Worm (Caenorhabditis elegans) whole organism, L1 larva: ENCODE results near the gene swd-2.1.

Source experiments
- C16A3.4 ChIP-seq: fragments of 150-350 bp; optimal IDR thresholded peaks from 2 replicates; lab custom pipeline; 2014; ENCODE audit warnings: missing biosample characterization, missing genetic modification characterization
- F16B12.6 ChIP-seq: fragments of 150-350 bp; optimal IDR thresholded peaks from 2 replicates; lab custom pipeline; 2014; ENCODE audit warnings: missing biosample characterization, missing genetic modification characterization
- Y116A8C.19 ChIP-seq: sonication (generic microtip); optimal IDR thresholded peaks from 2 replicates; lab custom pipeline; 2016; ENCODE audit warnings: missing compliant biosample characterization, missing genetic modification characterization, borderline replicate concordance
- ama-1 ChIP-seq: fragments of 150-350 bp; optimal IDR thresholded peaks from 2 replicates; lab custom pipeline; 2014
- blmp-1 ChIP-seq: fragments of 150-350 bp; optimal IDR thresholded peaks from 2 replicates; lab custom pipeline; 2014; ENCODE audit warnings: missing biosample characterization, missing genetic modification characterization
- ceh-63 ChIP-seq: fragments of 200-800 bp; sonication (Bioruptor generic); optimal IDR thresholded peaks from 2 replicates; lab custom pipeline; 2018; ENCODE audit warnings: mild to moderate bottlenecking, missing genetic modification characterization, missing compliant biosample characterization
- ceh-8 ChIP-seq: fragments of 200-800 bp; sonication (Bioruptor generic); optimal IDR thresholded peaks from 2 replicates; lab custom pipeline; 2018; ENCODE audit warnings: mild to moderate bottlenecking, missing genetic modification characterization, moderate library complexity, missing compliant biosample characterization
- ceh-82 ChIP-seq, 3 experiments: fragments of 150-350 bp in 1 of 3; sonication (generic microtip) in 2 of 3; optimal IDR thresholded peaks; 2 replicates each; lab custom pipeline; 2014 to 2017; ENCODE audit warnings: missing biosample characterization in 3 of 3, missing genetic modification characterization in 3 of 3
- dpl-1 ChIP-seq, 3 experiments: fragments of 150-350 bp in 2 of 3; sonication (generic microtip) in 1 of 3; optimal IDR thresholded peaks; 2 replicates each; lab custom pipeline; 2014 to 2017; ENCODE audit warnings: missing biosample characterization in 3 of 3, missing genetic modification characterization in 3 of 3, missing genetic modification reagents in 3 of 3
- dsc-1 ChIP-seq: sonication (generic microtip); optimal IDR thresholded peaks from 2 replicates; lab custom pipeline; 2016; ENCODE audit warnings: mild to moderate bottlenecking, missing genetic modification characterization, missing compliant biosample characterization
- efl-3 ChIP-seq: fragments of 200-800 bp; sonication (Bioruptor generic); optimal IDR thresholded peaks from 2 replicates; lab custom pipeline; 2018; ENCODE audit warnings: mild to moderate bottlenecking, missing genetic modification characterization, missing compliant biosample characterization
- egl-13 ChIP-seq: sonication (generic microtip); optimal IDR thresholded peaks from 2 replicates; lab custom pipeline; 2016; ENCODE audit warnings: missing genotype, missing genetic modification reagents, missing genetic modification characterization, missing compliant biosample characterization
- egl-27 ChIP-seq, 2 experiments: fragments of 150-350 bp in 1 of 2; sonication (generic microtip); optimal IDR thresholded peaks; 3 replicates each; lab custom pipeline; 2017 to 2018; ENCODE audit warnings: missing biosample characterization in 2 of 2, missing genetic modification characterization in 2 of 2, missing genetic modification reagents in 2 of 2
- ets-5 ChIP-seq: fragments of 200-800 bp; sonication (Bioruptor generic); IDR thresholded peaks from 2 replicates; pipeline ENCODE4 v1.3.6; 2022; ENCODE audit warnings: missing genetic modification characterization, missing compliant biosample characterization
- fkh-8 ChIP-seq: sonication (generic microtip); optimal IDR thresholded peaks from 2 replicates; lab custom pipeline; 2016; ENCODE audit warnings: mild to moderate bottlenecking, missing genetic modification characterization, missing compliant biosample characterization
- grh-1 ChIP-seq: fragments of 200-800 bp; sonication (Bioruptor generic); IDR thresholded peaks from 2 replicates; pipeline ENCODE4 v1.3.6; 2022; ENCODE audit warnings: missing genetic modification reagents, missing genetic modification characterization, missing compliant biosample characterization
- hlh-17 ChIP-seq: fragments of 200-800 bp; sonication (Bioruptor generic); optimal IDR thresholded peaks from 2 replicates; lab custom pipeline; 2018; ENCODE audit warnings: missing genetic modification characterization, mild to moderate bottlenecking, missing compliant biosample characterization, moderate library complexity, borderline replicate concordance
- hpl-2 ChIP-seq: fragments of 150-350 bp; optimal IDR thresholded peaks from 2 replicates; lab custom pipeline; 2014; ENCODE audit warnings: missing biosample characterization, missing genetic modification reagents, missing genetic modification characterization
- isw-1 ChIP-seq: fragments of 200-800 bp; sonication (Bioruptor generic); IDR thresholded peaks from 2 replicates; pipeline ENCODE4 v1.3.6; 2022; ENCODE audit warnings: missing genetic modification characterization, missing compliant biosample characterization
- lin-35 ChIP-seq, 2 experiments: fragments of 150-350 bp; optimal IDR thresholded peaks; 2 replicates each; lab custom pipeline; 2014; ENCODE audit warnings: missing biosample characterization in 2 of 2, missing genetic modification characterization in 2 of 2, missing genetic modification reagents in 2 of 2
- lsy-2 ChIP-seq, 2 experiments: fragments of 150-350 bp; optimal IDR thresholded peaks; 2 replicates each; lab custom pipeline; 2014; ENCODE audit warnings: missing biosample characterization in 2 of 2, missing genetic modification characterization in 2 of 2
- mab-9 ChIP-seq: fragments of 200-800 bp; sonication (Bioruptor generic); IDR thresholded peaks from 2 replicates; pipeline ENCODE4 v1.3.6; 2022; ENCODE audit warnings: missing genetic modification reagents, missing genetic modification characterization, missing compliant biosample characterization
- mep-1 ChIP-seq: fragments of 150-350 bp; optimal IDR thresholded peaks from 2 replicates; lab custom pipeline; 2014; ENCODE audit warnings: missing biosample characterization, missing genetic modification characterization
- nhr-11 ChIP-seq: fragments of 150-350 bp; optimal IDR thresholded peaks from 2 replicates; lab custom pipeline; 2014; ENCODE audit warnings: missing biosample characterization, missing genetic modification characterization
- nhr-12 ChIP-seq: sonication (generic microtip); optimal IDR thresholded peaks from 2 replicates; lab custom pipeline; 2017; ENCODE audit warnings: missing biosample characterization, missing genetic modification characterization
- nhr-20 ChIP-seq: sonication (generic microtip); optimal IDR thresholded peaks from 2 replicates; lab custom pipeline; 2016; ENCODE audit warnings: mild to moderate bottlenecking, missing genetic modification characterization, missing compliant biosample characterization
- nhr-28 ChIP-seq: fragments of 150-350 bp; optimal IDR thresholded peaks from 2 replicates; lab custom pipeline; 2014; ENCODE audit warnings: missing biosample characterization, missing genetic modification characterization
- nhr-77 ChIP-seq: fragments of 150-350 bp; optimal IDR thresholded peaks from 2 replicates; lab custom pipeline; 2014; ENCODE audit warnings: missing biosample characterization, missing genetic modification characterization
- nhr-85 ChIP-seq: sonication (generic microtip); peaks from one replicate; lab custom pipeline; 2016; ENCODE audit warnings: missing genetic modification characterization, inconsistent platforms, missing compliant biosample characterization
- nhr-90 ChIP-seq: sonication (generic microtip); optimal IDR thresholded peaks from 2 replicates; lab custom pipeline; 2016; ENCODE audit warnings: mild to moderate bottlenecking, missing genetic modification characterization, missing compliant biosample characterization; ENCODE audit not compliant: poor library complexity
- rnt-1 ChIP-seq: sonication (generic microtip); optimal IDR thresholded peaks from 2 replicates; lab custom pipeline; 2016; ENCODE audit warnings: mild to moderate bottlenecking, missing genetic modification characterization, moderate library complexity, missing compliant biosample characterization
- snu-23 ChIP-seq: sonication (generic microtip); optimal IDR thresholded peaks from 2 replicates; lab custom pipeline; 2016; ENCODE audit warnings: missing genetic modification characterization, missing compliant biosample characterization
- sptf-1 ChIP-seq: fragments of 150-350 bp; optimal IDR thresholded peaks from 2 replicates; lab custom pipeline; 2014; ENCODE audit warnings: missing biosample characterization, missing genetic modification characterization
- sup-37 ChIP-seq: fragments of 200-800 bp; sonication (Bioruptor generic); optimal IDR thresholded peaks from 2 replicates; lab custom pipeline; 2018; ENCODE audit warnings: mild to moderate bottlenecking, missing genetic modification characterization, missing compliant biosample characterization
- swsn-7 ChIP-seq: sonication (generic microtip); optimal IDR thresholded peaks from 2 replicates; lab custom pipeline; 2016; ENCODE audit warnings: missing genetic modification characterization, missing compliant biosample characterization
- unc-130 ChIP-seq: fragments of 150-350 bp; optimal IDR thresholded peaks from 2 replicates; lab custom pipeline; 2017; ENCODE audit warnings: missing biosample characterization, missing genetic modification characterization, inconsistent platforms
- unc-30 ChIP-seq: sonication (generic microtip); optimal IDR thresholded peaks from 2 replicates; lab custom pipeline; 2017; ENCODE audit warnings: missing biosample characterization, missing genetic modification characterization
- unc-62 ChIP-seq: fragments of 150-350 bp; optimal IDR thresholded peaks from 2 replicates; lab custom pipeline; 2014; ENCODE audit warnings: missing biosample characterization, missing genetic modification reagents, missing genetic modification characterization
- unc-86 ChIP-seq: sonication (generic microtip); optimal IDR thresholded peaks from 2 replicates; lab custom pipeline; 2016; ENCODE audit warnings: missing genetic modification characterization, missing compliant biosample characterization
- unc-98 ChIP-seq: fragments of 200-800 bp; sonication (Bioruptor generic); IDR thresholded peaks from 2 replicates; pipeline ENCODE4 v1.3.6; 2022; ENCODE audit warnings: missing genetic modification characterization, missing compliant biosample characterization
- vab-15 ChIP-seq: sonication (generic microtip); optimal IDR thresholded peaks from 2 replicates; lab custom pipeline; 2017; ENCODE audit warnings: missing genotype, mild to moderate bottlenecking, missing genetic modification characterization, missing compliant biosample characterization
- xbp-1 ChIP-seq: sonication (generic microtip); optimal IDR thresholded peaks from 2 replicates; lab custom pipeline; 2016; ENCODE audit warnings: missing genetic modification characterization, missing compliant biosample characterization
- ztf-11 ChIP-seq, 2 experiments: sonication (generic microtip); optimal IDR thresholded peaks; 2 replicates each; lab custom pipeline; 2016 to 2017; ENCODE audit warnings: missing genetic modification characterization in 2 of 2, missing biosample characterization in 1 of 2, missing compliant biosample characterization in 1 of 2

Gene swd-2.1

DNA sequence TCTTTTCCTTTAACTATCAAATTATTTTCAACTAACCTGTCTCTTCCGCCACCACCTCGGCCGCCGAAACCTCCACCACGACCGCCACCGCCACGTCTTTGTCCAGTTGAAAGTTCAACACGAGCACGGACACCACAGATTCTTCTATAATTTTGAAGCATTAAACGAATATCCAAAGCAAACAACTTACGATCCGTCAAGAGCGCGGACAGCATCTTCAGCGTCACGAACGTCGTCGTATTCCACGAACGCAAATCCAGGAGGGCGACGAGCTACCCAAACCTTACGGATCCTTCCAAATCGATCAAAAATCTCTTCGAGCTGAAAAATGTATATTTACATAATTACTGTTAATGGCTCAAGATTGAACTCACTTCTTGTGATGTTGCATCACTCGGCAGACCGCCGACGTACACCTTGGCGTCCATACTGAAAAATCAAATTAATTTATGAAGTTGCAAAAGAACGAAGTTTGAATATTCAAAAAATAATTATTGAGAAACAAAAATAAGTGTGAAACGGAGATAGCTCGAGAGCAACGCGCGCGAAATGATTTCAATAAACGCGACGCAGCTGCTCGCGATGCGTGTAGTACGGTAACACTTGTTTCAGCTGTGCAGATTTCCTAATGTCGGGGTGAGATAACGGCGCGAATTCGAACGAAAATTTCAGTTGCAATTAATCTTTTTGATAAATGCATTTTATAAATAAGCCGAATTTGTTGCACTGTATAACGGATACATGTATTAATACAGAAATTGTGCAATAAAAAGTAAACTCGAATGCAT, 15.2 kb downstream of the swd-2.1 start, which contains the start of gene rsp-6 (continued):
- TF ChIP-seq blmp-1 (tag; lab: Kevin White, UChicago): peak; percentile 84
- TF ChIP-seq unc-62: no peak
- no peak for TF ChIP-seq ceh-63 (GFP tag; lab: Kevin White, UChicago)
- TF ChIP-seq isw-1 (GFP tag; lab: Robert Waterston, UW): peak; percentile 83
- peak; percentile 79 for TF ChIP-seq fkh-8 (tag; lab: Kevin White, UChicago)
- peak; percentile 94 for TF ChIP-seq C16A3.4
- TF ChIP-seq ets-5 (GFP tag; lab: Robert Waterston, UW): no peak
- TF ChIP-seq dpl-1 (GFP tag; optimal IDR thresholded peaks at IDR 0.05; lab: Kevin White, UChicago): peak; percentile 92 to 96 (median 94)
- TF ChIP-seq efl-3 (GFP tag; lab: Kevin White, UChicago): no peak
- TF ChIP-seq nhr-28 (tag; lab: Kevin White, UChicago): no peak
- peak; percentile 98 to 99 for TF ChIP-seq lsy-2 (tag; optimal IDR thresholded peaks at IDR 0.05; lab: Kevin White, UChicago)
- TF ChIP-seq hlh-17 (GFP tag; lab: Kevin White, UChicago): no peak
- no peak for TF ChIP-seq unc-98
- TF ChIP-seq hpl-2 (GFP tag; lab: Kevin White, UChicago): no peak
- peak; percentile 87 for TF ChIP-seq unc-130 (tag; lab: Kevin White, UChicago)
- no peak for TF ChIP-seq nhr-12 (tag; lab: Kevin White, UChicago)
- no peak for TF ChIP-seq mab-9
- TF ChIP-seq nhr-77 (tag; lab: Kevin White, UChicago): peak; percentile 78
- no peak for TF ChIP-seq grh-1 (GFP tag; lab: Robert Waterston, UW)
- no peak for TF ChIP-seq Y116A8C.19 (tag; lab: Kevin White, UChicago)
- TF ChIP-seq swsn-7 (tag; lab: Kevin White, UChicago): peak; percentile 84
- peak; percentile 69 for TF ChIP-seq F16B12.6 (tag; lab: Kevin White, UChicago)
- no peak for TF ChIP-seq egl-27 (tag; optimal IDR thresholded peaks at IDR 0.05; lab: Kevin White, UChicago)
- peak; percentile 79 for TF ChIP-seq dsc-1 (tag; lab: Kevin White, UChicago)
- TF ChIP-seq lin-35 (GFP tag; optimal IDR thresholded peaks at IDR 0.05; lab: Kevin White, UChicago): peak; percentile 95 to 98
- peak; percentile 90 for TF ChIP-seq vab-15
- TF ChIP-seq mep-1: peak; percentile 84
- peak; percentile 89 for TF ChIP-seq nhr-85 (tag; lab: Kevin White, UChicago)
- TF ChIP-seq nhr-90 (tag; lab: Kevin White, UChicago): peak; percentile 50
- TF ChIP-seq egl-13 (tag; lab: Kevin White, UChicago): peak; percentile 69
- peak; percentile 23 for TF ChIP-seq nhr-11 (tag; lab: Kevin White, UChicago)
- peak; percentile 87 for TF ChIP-seq xbp-1 (tag; lab: Kevin White, UChicago)
- no peak for TF ChIP-seq ceh-8 (GFP tag; lab: Kevin White, UChicago)
- no peak for TF ChIP-seq ama-1 (lab: Kevin White, UChicago)
- no peak for TF ChIP-seq sptf-1
- TF ChIP-seq snu-23 (GFP tag; lab: Kevin White, UChicago): peak; percentile 92
- peak; percentile 85 for TF ChIP-seq nhr-20 (tag; lab: Kevin White, UChicago)
- TF ChIP-seq rnt-1 (tag; lab: Kevin White, UChicago): peak; percentile 81
- peak; percentile 72 to 94 (median 78) for TF ChIP-seq ceh-82 (tag; optimal IDR thresholded peaks at IDR 0.05; lab: Kevin White, UChicago)
- no peak for TF ChIP-seq unc-30 (tag; lab: Kevin White, UChicago)
- TF ChIP-seq sup-37: no peak
- TF ChIP-seq unc-86: peak; percentile 83
- peak in 1 of 2 experiments; percentile 1 for TF ChIP-seq ztf-11 (tag; optimal IDR thresholded peaks at IDR 0.05; lab: Kevin White, UChicago)
- TF ChIP-seq, all 84 proteins: peak for 52
